Fruit fly (Drosophila melanogaster) whole organism, embryonic: Measurements from ENCODE around the gene CG43401.

ENCODE experiments used
- Atf3 ChIP-seq: fragments of 200-800 bp; sonication (Bioruptor generic); optimal IDR thresholded peaks from 3 replicates; lab custom pipeline; 2016; ENCODE audit warnings: missing biosample characterization, missing genetic modification characterization
- CG10209 ChIP-seq: fragments of 200-800 bp; sonication (Bioruptor generic); optimal IDR thresholded peaks from 3 replicates; lab custom pipeline; 2017; ENCODE audit warnings: missing biosample characterization, mild to moderate bottlenecking, missing genetic modification characterization, missing genetic modification reagents
- CG10274 ChIP-seq: fragments of 200-800 bp; sonication (Bioruptor generic); optimal IDR thresholded peaks from 3 replicates; lab custom pipeline; 2017; ENCODE audit warnings: missing biosample characterization, mild to moderate bottlenecking, missing genetic modification characterization
- CG3995 ChIP-seq: fragments of 200-800 bp; sonication (Bioruptor generic); optimal IDR thresholded peaks from 3 replicates; lab custom pipeline; 2016; ENCODE audit warnings: missing biosample characterization, missing genetic modification characterization
- CG8924 ChIP-seq: fragments of 200-800 bp; optimal IDR thresholded peaks from 3 replicates; lab custom pipeline; 2019; ENCODE audit warnings: missing biosample characterization, mild to moderate bottlenecking, missing genetic modification characterization, moderate library complexity
- D19A ChIP-seq: fragments of 200-800 bp; optimal IDR thresholded peaks from 3 replicates; lab custom pipeline; 2019; ENCODE audit warnings: missing biosample characterization, mild to moderate bottlenecking, missing genetic modification characterization, moderate library complexity
- HLH4C ChIP-seq: fragments of 200-800 bp; sonication (Bioruptor generic); IDR thresholded peaks from 3 replicates; pipeline ENCODE4 v1.3.6; 2022; ENCODE audit warnings: missing biosample characterization, missing genetic modification characterization; ENCODE audit not compliant: partially characterized antibody
- gcm ChIP-seq: fragments of 200-800 bp; sonication (Bioruptor generic); optimal IDR thresholded peaks from 2 replicates; lab custom pipeline; 2019; ENCODE audit warnings: missing biosample characterization, mild to moderate bottlenecking, missing genetic modification characterization, moderate library complexity
- mirr ChIP-seq: fragments of 200-800 bp; sonication (Bioruptor generic); optimal IDR thresholded peaks from 3 replicates; lab custom pipeline; 2018; ENCODE audit warnings: missing biosample characterization, mild to moderate bottlenecking, missing genetic modification characterization
- odd ChIP-seq: fragments of 200-800 bp; sonication (Bioruptor generic); optimal IDR thresholded peaks from 2 replicates; lab custom pipeline; 2017; ENCODE audit warnings: missing biosample characterization, mild to moderate bottlenecking, missing genetic modification characterization
- otp ChIP-seq: fragments of 200-800 bp; sonication (Bioruptor generic); IDR thresholded peaks from 3 replicates; pipeline ENCODE4, ENCODE4 v1.3.6; 2022; ENCODE audit warnings: missing biosample characterization, missing genetic modification characterization
- shn ChIP-seq: fragments of 200-800 bp; sonication (Bioruptor generic); optimal IDR thresholded peaks from 3 replicates; lab custom pipeline; 2016; ENCODE audit warnings: missing biosample characterization, missing genetic modification characterization

DNA sequence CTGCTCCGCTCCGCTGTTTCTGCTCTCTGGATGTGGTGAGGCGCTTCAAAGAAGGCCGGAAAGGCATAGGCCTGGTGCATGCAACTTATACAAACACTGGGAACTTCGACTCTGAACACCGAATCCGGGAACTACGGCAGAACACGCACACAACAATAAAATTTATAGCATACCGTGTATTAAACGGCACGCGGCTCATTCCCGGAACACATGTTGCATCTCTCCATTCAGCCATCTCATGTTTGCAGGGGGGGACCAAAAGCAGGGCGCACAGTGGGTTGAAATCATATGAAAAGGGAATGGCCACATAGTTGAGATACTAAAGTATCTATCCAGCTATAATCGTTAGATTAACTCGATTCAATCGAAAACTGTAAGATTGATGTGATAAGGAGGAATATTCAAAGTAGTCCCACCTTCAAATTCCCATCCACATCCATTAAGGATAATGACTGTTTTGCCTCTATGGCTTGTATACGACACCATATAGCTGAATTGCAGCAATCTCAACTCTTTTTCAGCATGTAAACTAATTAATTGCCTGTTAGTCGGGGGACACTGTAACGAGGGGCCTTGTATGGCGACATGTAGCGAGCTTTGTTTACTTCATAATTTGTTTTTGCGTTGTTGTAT, 11.6 kb downstream of the CG43401 start:
- TF ChIP-seq otp (GFP tag; lab: Robert Waterston, UW) (0 out of 3 replicates have a peak, but pooled peaks have one; percentile 12), CG8924 (tag; lab: Kevin White, UChicago) (peak; percentile 68), gcm (peak; percentile 74), CG10274 (peak; percentile 20), Atf3 (GFP tag; lab: Kevin White, UChicago) (peak; percentile 56), CG10209 (GFP tag; lab: Kevin White, UChicago) (peak; percentile 68), shn (GFP tag; lab: Kevin White, UChicago) (peak; percentile 34), mirr (GFP tag; lab: Kevin White, UChicago) (no peak), CG3995 (GFP tag; lab: Kevin White, UChicago) (no peak), D19A (tag; lab: Kevin White, UChicago) (peak; percentile 78), odd (peak; percentile 54), HLH4C (GFP tag; lab: Robert Waterston, UW) (peak; percentile 20; the same call in 1 of the 3 replicates)
